Fruit fly (Drosophila melanogaster) Kc167 (cell line): ENCODE results near the gene loco.

Experiments
- Myc ChIP-seq: fragments of >200 bp; optimal IDR thresholded peaks from 2 replicates; lab custom pipeline; 2017; ENCODE audit warnings: missing external identifiers
- Sin3A ChIP-seq: fragments of >200 bp; optimal IDR thresholded peaks from 2 replicates; lab custom pipeline; 2018; ENCODE audit warnings: missing external identifiers
- h ChIP-seq: fragments of >200 bp; optimal IDR thresholded peaks from 3 replicates; lab custom pipeline; 2018; ENCODE audit warnings: missing external identifiers
- insv ChIP-seq: fragments of >200 bp; optimal IDR thresholded peaks from 3 replicates; lab custom pipeline; 2018; ENCODE audit warnings: missing external identifiers
- psq ChIP-seq: fragments of >200 bp; optimal IDR thresholded peaks from 2 replicates; lab custom pipeline; 2017; ENCODE audit warnings: missing external identifiers
- ttk ChIP-seq: sonication (Bioruptor generic); optimal IDR thresholded peaks from 2 replicates; lab custom pipeline; 2017; ENCODE audit warnings: missing external identifiers

Gene loco

DNA sequence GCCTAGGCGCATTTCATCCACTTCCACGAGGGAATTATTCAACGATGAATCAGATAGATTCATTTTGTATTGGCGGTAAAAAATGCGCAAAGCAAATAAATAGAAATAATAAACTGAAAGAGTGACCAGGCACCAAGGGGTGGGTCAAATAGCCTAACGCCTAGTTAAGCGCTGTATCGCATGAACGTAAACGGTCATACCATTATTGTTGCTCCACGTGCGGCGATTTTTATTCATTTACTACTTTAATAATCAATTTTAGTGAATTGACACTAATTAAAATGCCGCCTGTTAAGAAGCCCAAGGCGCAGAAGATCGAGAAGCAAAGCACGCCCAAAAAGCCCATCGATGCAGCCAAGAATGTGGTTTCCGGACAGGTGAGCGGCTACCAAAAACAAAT lies 54.6 kb downstream of the loco start, which contains the start of the genes CG33107 and CG6937:
TSS of gene CG33107 (minus strand) at position 137 of the 400 bp plus-strand sequence.
TSS of gene CG6937 (plus strand) at position 192 of the 400 bp plus-strand sequence.
- TF ChIP-seq ttk (no peak), Myc (lab: Kevin White, UChicago) (no peak), Sin3A (lab: Kevin White, UChicago) (no peak), insv (lab: Kevin White, UChicago) (no peak), h (lab: Kevin White, UChicago) (no peak), psq (no peak)

DNA sequence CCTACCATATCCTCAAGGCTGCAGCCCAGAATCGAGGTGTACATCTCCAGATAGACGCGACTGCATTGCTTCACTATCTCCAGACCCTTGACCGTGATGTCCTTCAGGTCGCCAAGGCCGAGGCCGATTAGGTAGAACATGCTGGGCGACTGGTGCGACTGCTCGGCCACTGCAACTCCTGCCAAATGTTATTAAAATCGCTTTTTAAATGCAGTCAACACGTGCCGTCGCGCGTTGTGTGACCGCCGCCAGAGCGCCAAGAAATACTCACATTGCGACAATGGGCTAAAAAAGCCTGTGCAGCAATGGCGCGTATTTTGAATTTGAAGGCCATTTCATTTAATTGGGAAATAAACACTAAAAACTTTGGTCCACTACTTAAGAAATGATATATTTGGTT lies 56.2 kb downstream of the loco start, which contains the start of gene Dph5:
TSS of gene Dph5 (minus strand) at position 245 of the 400 bp plus-strand sequence.
- TF ChIP-seq ttk (no peak), Myc (lab: Kevin White, UChicago) (no peak), Sin3A (lab: Kevin White, UChicago) (no peak), h (lab: Kevin White, UChicago) (no peak), insv (lab: Kevin White, UChicago) (no peak), psq (no peak)

DNA sequence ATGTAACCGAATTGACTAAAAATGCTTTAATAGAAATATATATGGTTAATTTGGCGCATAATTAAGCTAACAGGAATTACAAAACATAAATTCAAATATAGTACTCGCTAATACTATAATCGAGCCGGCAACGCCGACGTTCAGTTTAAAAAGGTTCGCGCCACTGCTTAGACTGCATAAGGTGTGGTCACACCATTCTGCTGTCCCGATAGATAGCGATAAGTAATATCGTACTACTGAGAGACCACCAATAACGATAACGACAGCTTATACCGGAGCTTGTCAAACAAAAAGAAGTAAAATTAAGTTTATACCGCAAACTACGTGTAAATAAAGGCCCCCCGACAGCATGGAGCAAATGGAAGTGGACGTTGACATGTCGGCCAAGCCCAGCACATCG lies 58.6 kb downstream of the loco start, which contains the start of gene CSN6:
TSS of gene CSN6 (plus strand) at position 228 of the 400 bp plus-strand sequence.
- no peak for TF ChIP-seq psq
- TF ChIP-seq h (lab: Kevin White, UChicago): no peak
- TF ChIP-seq ttk: no peak
- no peak for TF ChIP-seq Sin3A (lab: Kevin White, UChicago)
- TF ChIP-seq insv (lab: Kevin White, UChicago): no peak
- no peak for TF ChIP-seq Myc (lab: Kevin White, UChicago)

DNA sequence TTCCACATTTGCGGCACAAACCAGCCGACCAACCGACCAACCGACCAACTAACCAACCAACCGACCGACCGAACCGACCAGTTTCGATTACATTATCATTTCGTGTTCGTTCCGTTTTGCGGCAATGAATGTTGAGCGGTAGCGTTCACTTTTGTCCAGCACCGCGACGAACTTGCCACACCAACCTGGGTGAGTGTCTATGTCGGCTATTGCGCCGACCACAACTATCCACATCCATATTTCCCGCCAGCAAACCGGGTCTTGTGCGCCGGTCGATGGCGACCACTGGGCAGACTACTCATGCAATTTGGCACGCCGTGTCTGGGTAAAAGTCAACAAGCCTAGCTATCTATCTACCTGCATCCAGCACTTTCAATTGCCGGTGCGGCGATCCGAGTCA lies 62.2 kb downstream of the loco start:
- TF ChIP-seq Sin3A (lab: Kevin White, UChicago): no peak
- TF ChIP-seq h (lab: Kevin White, UChicago): no peak
- no peak for TF ChIP-seq insv (lab: Kevin White, UChicago)
- no peak for TF ChIP-seq psq
- TF ChIP-seq ttk: no peak
- no peak for TF ChIP-seq Myc (lab: Kevin White, UChicago)

DNA sequence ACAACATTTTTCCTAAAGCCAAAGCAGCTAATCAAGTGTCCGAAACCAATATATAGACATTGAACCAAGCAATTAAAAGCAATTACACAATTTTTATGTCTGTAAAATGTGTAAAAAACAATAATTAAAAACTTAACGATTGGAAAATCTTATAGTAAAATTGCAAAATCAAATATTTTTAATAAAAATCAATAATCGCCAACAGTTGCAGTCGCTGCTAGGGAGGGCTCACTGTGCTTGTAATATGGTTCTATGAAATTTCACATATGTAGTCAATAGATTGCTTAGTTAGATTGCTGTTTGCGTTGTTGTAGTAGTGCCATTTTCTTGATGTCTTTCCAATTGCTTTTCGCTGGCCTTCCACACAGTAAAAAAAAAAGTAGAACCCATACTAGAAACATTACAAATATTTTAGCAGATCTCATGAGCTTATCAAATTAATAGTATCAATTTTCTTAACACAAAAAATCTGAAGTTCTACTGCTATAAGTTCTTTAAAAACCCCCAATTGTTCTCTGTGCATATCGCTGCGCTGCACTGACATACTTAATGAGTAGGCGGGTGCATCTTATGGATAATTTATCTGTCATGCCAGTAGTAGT lies 63.0 kb downstream of the loco start:
- no peak for TF ChIP-seq Sin3A (lab: Kevin White, UChicago)
- no peak for TF ChIP-seq ttk
- TF ChIP-seq Myc (lab: Kevin White, UChicago): no peak
- no peak for TF ChIP-seq h (lab: Kevin White, UChicago)
- TF ChIP-seq psq: no peak
- no peak for TF ChIP-seq insv (lab: Kevin White, UChicago)

DNA sequence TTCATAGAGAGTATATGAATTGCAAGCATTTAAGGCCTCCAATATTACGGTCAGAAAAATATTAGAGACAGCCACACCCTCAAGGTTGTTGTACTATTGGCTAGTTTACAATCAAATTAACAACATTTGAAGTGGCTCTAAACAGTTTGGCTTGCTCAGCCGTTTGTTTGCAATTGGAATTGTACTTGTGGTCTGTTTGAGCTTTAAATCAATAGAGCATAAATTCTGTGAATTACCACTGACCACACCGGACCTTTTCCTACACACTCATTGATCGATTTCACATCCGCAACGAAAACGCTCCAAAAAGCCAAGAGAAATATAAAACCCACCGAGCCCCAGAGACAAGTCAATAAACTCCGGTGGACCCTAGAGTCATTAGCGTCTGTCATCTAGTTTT lies 65.6 kb downstream of the loco start:
- TF ChIP-seq h (lab: Kevin White, UChicago) (no peak), Myc (lab: Kevin White, UChicago) (no peak), ttk (no peak), insv (lab: Kevin White, UChicago) (no peak), Sin3A (lab: Kevin White, UChicago) (no peak), psq (no peak)
